Worm (Caenorhabditis elegans): ENCODE data around the gene pho-4.

ce11 chrII:5229596-5229995, 8.7 kb downstream of the pho-4 start, which contains the start of gene EGAP2.2:
- TF ChIP-seq him-1 (tag; optimal IDR thresholded peaks at IDR 0.05) (no peak), dao-5 (tag; optimal IDR thresholded peaks at IDR 0.05) (no peak), W03F9.2 (tag; optimal IDR thresholded peaks at IDR 0.05) (no peak)
